Worm (Caenorhabditis elegans): ENCODE data around the gene enu-3.2.
"Not testable (repeated sequence)": the region's sequence is repeated elsewhere in the genome, so short reads cannot be mapped to it uniquely, and the experiment has no call there.

enu-3.2 gene

ce11 chrIII:4785131-4785530 is at the start of gene enu-3.2:
Gene enu-3.2 (minus strand): TSS chrIII:4785235.
- TF ChIP-seq him-1, W03F9.2, dao-5 (tag; optimal IDR thresholded peaks at IDR 0.05): not testable (repeated sequence)

DNA sequence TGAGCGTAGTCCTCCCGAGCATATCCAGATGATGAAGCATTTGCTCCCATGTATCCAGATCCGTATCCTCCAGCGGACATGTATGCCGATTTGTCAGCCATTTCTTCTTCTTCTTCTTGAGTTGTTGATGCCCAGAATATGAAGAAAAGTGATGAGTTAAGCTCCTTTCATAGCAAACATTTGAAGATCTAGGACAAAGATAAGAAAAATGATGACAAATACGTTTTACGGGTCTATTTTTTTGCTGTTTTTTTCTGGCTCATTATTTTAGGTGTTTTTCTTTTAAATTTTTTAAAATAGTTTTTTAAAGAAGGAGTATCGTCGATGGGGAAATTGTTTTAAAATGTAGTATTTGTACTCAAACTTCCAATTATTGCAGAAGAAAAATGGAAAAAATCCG is 45.2 kb upstream of the enu-3.2 start, which contains the start of gene nspd-9:
Gene nspd-9, minus strand, starts transcription at position 101 of the 400 bp plus-strand sequence.
- no peak for TF ChIP-seq W03F9.2 (tag; optimal IDR thresholded peaks at IDR 0.05)
- TF ChIP-seq dao-5 (tag; optimal IDR thresholded peaks at IDR 0.05), result no peak

DNA sequence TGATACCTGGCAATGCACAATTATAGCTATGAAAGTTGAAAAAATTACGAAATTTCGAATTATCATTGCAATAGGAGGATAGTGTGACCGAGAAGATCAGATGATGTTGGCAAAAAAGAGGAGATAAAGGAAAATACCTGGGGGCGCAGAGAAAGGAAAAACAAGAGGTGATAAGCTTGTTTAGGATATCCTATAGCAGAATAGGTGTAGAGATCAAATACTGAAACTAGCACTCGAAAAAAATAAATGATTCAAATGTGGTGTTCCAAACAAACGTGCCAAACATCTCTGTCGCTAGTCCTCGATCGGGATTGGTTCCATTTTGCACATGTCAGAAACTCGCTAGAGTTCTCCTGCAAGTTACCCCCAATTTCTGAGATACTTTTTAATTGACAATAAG is 44.4 kb upstream of the enu-3.2 start, which contains the start of gene F26A1.9:
Gene F26A1.9, minus strand, starts transcription at position 101 of the 400 bp plus-strand sequence.
- no peak for TF ChIP-seq him-1 (tag; optimal IDR thresholded peaks at IDR 0.05)
- TF ChIP-seq dao-5 (tag; optimal IDR thresholded peaks at IDR 0.05), result no peak
- TF ChIP-seq W03F9.2 (tag; optimal IDR thresholded peaks at IDR 0.05), result no peak

- TF ChIP-seq dao-5 (tag; optimal IDR thresholded peaks at IDR 0.05) (no peak), him-1 (tag; optimal IDR thresholded peaks at IDR 0.05) (no peak), W03F9.2 (tag; optimal IDR thresholded peaks at IDR 0.05) (no peak)
Measured at ce11 chrIII:4826606-4827005, 41.6 kb upstream of the enu-3.2 start, which contains the start of gene F26A1.3. Gene F26A1.3 (plus strand): TSS chrIII:4826906.

ce11 chrIII:4822140-4822539 is 37.1 kb upstream of the enu-3.2 start, which contains the start of gene F26A1.8:
Gene F26A1.8 (minus strand): TSS chrIII:4822240.
- TF ChIP-seq dao-5 (tag; optimal IDR thresholded peaks at IDR 0.05) (no peak), W03F9.2 (tag; optimal IDR thresholded peaks at IDR 0.05) (no peak), him-1 (tag; optimal IDR thresholded peaks at IDR 0.05) (no peak)

ce11 chrIII:4819843-4820242 is 34.8 kb upstream of the enu-3.2 start, which contains the start of gene F26A1.7:
Gene F26A1.7 (minus strand): TSS chrIII:4819943.
- TF ChIP-seq him-1 (tag; optimal IDR thresholded peaks at IDR 0.05) (no peak), dao-5 (tag; optimal IDR thresholded peaks at IDR 0.05) (no peak), W03F9.2 (tag; optimal IDR thresholded peaks at IDR 0.05) (no peak)

DNA sequence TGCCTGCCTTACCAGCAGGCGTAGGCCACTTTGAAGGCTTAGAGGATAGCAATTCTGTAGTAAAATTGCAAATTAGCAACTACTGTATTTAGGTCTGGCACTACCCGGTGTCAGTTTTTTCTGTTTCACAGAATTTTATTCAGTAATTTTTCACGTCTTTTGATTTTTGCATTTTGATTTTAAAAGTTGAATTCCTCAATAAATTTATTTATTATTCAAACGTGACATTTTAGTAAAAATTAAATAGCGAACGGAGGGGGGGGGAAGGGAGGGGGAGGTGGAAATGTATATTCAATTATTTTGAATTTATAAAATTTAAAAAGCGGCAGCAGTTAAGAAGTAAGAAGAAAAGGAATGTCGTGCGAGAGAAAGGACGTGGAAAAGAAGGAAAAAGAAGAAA is 32.2 kb upstream of the enu-3.2 start, which contains the start of gene F26A1.4:
Gene F26A1.4, plus strand, starts transcription at position 301 of the 400 bp plus-strand sequence.
- TF ChIP-seq him-1 (tag; optimal IDR thresholded peaks at IDR 0.05), result no peak
- TF ChIP-seq dao-5 (tag; optimal IDR thresholded peaks at IDR 0.05), result no peak
- TF ChIP-seq W03F9.2 (tag; optimal IDR thresholded peaks at IDR 0.05), result no peak

ce11 chrIII:4814730-4815129 is 29.7 kb upstream of the enu-3.2 start, which contains the start of gene arl-6:
Gene arl-6 (minus strand): TSS chrIII:4814830.
- no peak for TF ChIP-seq dao-5 (tag; optimal IDR thresholded peaks at IDR 0.05)

- no peak for TF ChIP-seq him-1 (tag; optimal IDR thresholded peaks at IDR 0.05)
- no peak for TF ChIP-seq dao-5 (tag; optimal IDR thresholded peaks at IDR 0.05)
- no peak for TF ChIP-seq W03F9.2 (tag; optimal IDR thresholded peaks at IDR 0.05)
Measured at ce11 chrIII:4811195-4811594, 26.2 kb upstream of the enu-3.2 start, which contains the start of gene C38D4.7. Gene C38D4.7 (minus strand): TSS chrIII:4811295.

- TF ChIP-seq dao-5 (tag; optimal IDR thresholded peaks at IDR 0.05) (no peak), him-1 (tag; optimal IDR thresholded peaks at IDR 0.05) (no peak), W03F9.2 (tag; optimal IDR thresholded peaks at IDR 0.05) (no peak)
Measured at ce11 chrIII:4809526-4810153, 24.6 kb upstream of the enu-3.2 start, which contains the start of gene pal-1. Gene pal-1 (minus strand): TSS chrIII:4809576.

- no peak for TF ChIP-seq dao-5 (tag; optimal IDR thresholded peaks at IDR 0.05)
- no peak for TF ChIP-seq him-1 (tag; optimal IDR thresholded peaks at IDR 0.05)
- no peak for TF ChIP-seq W03F9.2 (tag; optimal IDR thresholded peaks at IDR 0.05)
Measured at ce11 chrIII:4808089-4808488, 23.1 kb upstream of the enu-3.2 start.

DNA sequence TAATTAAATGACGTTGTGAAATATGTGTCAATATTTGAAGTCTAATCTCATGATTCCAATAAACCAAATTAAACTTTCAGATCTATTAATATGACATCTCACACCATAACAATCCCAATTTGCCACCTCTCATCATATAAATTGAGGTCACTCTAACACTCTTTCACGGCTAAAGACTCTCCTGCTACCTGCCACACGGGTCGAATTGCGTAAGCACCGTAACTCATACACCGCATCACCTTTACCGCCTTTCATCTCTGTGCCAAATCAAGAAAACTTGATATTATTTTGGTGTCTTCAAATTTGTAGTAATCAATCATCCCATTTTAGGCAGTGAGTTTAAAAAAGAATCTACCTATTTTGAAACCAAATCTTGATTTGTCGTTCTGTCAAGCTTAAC is 21.3 kb upstream of the enu-3.2 start:
- TF ChIP-seq W03F9.2 (tag; optimal IDR thresholded peaks at IDR 0.05) (no peak), him-1 (tag; optimal IDR thresholded peaks at IDR 0.05) (no peak), dao-5 (tag; optimal IDR thresholded peaks at IDR 0.05) (no peak)

ce11 chrIII:4802707-4803106 is 17.7 kb upstream of the enu-3.2 start, which contains the start of gene metl-5:
Gene metl-5 (plus strand): TSS chrIII:4803007.
- TF ChIP-seq him-1 (tag; optimal IDR thresholded peaks at IDR 0.05), result no peak
- TF ChIP-seq W03F9.2 (tag; optimal IDR thresholded peaks at IDR 0.05), result no peak
- TF ChIP-seq dao-5 (tag; optimal IDR thresholded peaks at IDR 0.05), result no peak

DNA sequence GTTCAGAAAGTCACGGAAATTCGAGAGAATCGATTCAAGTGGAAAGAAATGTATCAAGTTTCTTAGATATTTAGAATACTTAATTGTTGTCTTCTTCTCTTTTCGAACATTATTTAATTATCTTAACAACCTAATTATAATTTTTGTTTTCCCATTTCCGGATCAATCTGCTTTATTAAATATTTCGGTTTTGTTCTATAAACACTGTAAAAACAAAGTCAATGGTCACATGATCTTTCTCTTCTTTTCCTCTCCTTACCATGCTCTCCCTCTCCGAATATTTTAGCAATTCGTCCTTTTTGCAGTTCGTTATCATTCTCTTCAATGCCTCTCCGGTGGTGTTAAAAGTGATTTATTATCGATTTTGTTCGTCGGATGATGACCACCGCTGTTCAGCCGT is 11.5 kb upstream of the enu-3.2 start, which contains the start of gene tag-325:
Gene tag-325, plus strand, starts transcription at position 301 of the 400 bp plus-strand sequence.
- TF ChIP-seq him-1 (tag; optimal IDR thresholded peaks at IDR 0.05) (no peak), dao-5 (tag; optimal IDR thresholded peaks at IDR 0.05) (no peak), W03F9.2 (tag; optimal IDR thresholded peaks at IDR 0.05) (no peak)

All from whole organism, L4/young adult.